Worm (Caenorhabditis elegans): ENCODE results near the gene C03H5.6.

The C03H5.6 gene

DNA sequence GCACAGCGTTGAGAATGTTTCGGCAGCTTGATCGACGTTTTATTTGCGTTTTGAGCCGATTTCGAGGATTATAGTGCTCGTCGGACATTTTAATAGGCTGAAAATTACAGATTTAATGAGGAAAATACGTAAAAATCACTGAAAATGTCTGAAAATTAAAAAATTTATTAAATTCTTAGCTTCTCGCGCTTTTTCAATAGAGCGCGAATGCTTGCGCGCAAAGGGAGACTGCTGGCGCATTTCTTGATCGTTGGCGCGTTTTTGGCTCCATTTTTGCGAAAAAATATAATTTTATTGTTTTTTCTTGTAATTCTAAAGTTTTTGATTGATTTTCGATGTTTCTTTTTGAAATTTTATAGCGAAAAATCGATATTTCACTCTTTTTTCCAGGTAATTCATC, 11.6 kb upstream of the C03H5.6 start, which contains the start of the genes dnsn-1 and C24H12.4:
Gene dnsn-1 (minus strand): TSS at position 101 of the 400 bp plus-strand sequence.
Gene C24H12.4 (plus strand): TSS at position 391 of the 400 bp plus-strand sequence.
- TF ChIP-seq elt-3 (tag; optimal IDR thresholded peaks at IDR 0.05) (no peak), ztf-11 (tag; optimal IDR thresholded peaks at IDR 0.05) (no peak), ceh-28 (tag; optimal IDR thresholded peaks at IDR 0.05) (peak; percentile 78), R02D3.7 (tag; optimal IDR thresholded peaks at IDR 0.05) (peak; percentile 82), nhr-12 (tag; optimal IDR thresholded peaks at IDR 0.05) (no peak), hmg-11 (tag; optimal IDR thresholded peaks at IDR 0.05) (peak; percentile 66), nhr-77 (tag; optimal IDR thresholded peaks at IDR 0.05) (peak; percentile 29), daf-12 (tag; optimal IDR thresholded peaks at IDR 0.05) (no peak), fkh-10 (GFP tag; optimal IDR thresholded peaks at IDR 0.05) (no peak), nhr-237 (tag; optimal IDR thresholded peaks at IDR 0.05) (no peak), unc-62 (GFP tag; optimal IDR thresholded peaks at IDR 0.05) (peak; percentile 27), tbx-2 (tag; optimal IDR thresholded peaks at IDR 0.05) (peak; percentile 79), ztf-4 (tag; optimal IDR thresholded peaks at IDR 0.05) (no peak), egl-5 (tag; optimal IDR thresholded peaks at IDR 0.05) (peak; percentile 64), ama-1 (optimal IDR thresholded peaks at IDR 0.05) (no peak), fos-1 (tag; optimal IDR thresholded peaks at IDR 0.05) (no peak), fkh-2 (tag; optimal IDR thresholded peaks at IDR 0.05) (peak; percentile 34), elt-1 (tag; optimal IDR thresholded peaks at IDR 0.05) (peak; percentile 16), aly-2 (tag; optimal IDR thresholded peaks at IDR 0.05) (no peak), ceh-82 (tag; optimal IDR thresholded peaks at IDR 0.05) (peak; percentile 30), nhr-11 (tag; optimal IDR thresholded peaks at IDR 0.05) (peak; percentile 15), pha-4 (tag; optimal IDR thresholded peaks at IDR 0.05) (peak; percentile 97), eor-1 (tag; optimal IDR thresholded peaks at IDR 0.05) (no peak), egl-27 (tag; optimal IDR thresholded peaks at IDR 0.05) (no peak), nhr-28 (tag; optimal IDR thresholded peaks at IDR 0.05) (no peak), lin-39 (tag; optimal IDR thresholded peaks at IDR 0.05) (peak; percentile 70), skn-1 (tag; optimal IDR thresholded peaks at IDR 0.05) (peak; percentile 84), ZK546.5 (tag; optimal IDR thresholded peaks at IDR 0.05) (no peak), nhr-23 (tag; optimal IDR thresholded peaks at IDR 0.05) (peak; percentile 95), nhr-67 (tag; optimal IDR thresholded peaks at IDR 0.05) (no peak), pqm-1 (tag; optimal IDR thresholded peaks at IDR 0.05) (peak; percentile 68), jun-1 (tag; optimal IDR thresholded peaks at IDR 0.05) (peak; percentile 64), zag-1 (tag; optimal IDR thresholded peaks at IDR 0.05) (peak; percentile 26), nhr-43 (tag; optimal IDR thresholded peaks at IDR 0.05; ENCODE audit: poor library complexity, severe bottlenecking) (peak; percentile 90), nhr-25 (tag; optimal IDR thresholded peaks at IDR 0.05) (peak; percentile 61), nhr-76 (tag; optimal IDR thresholded peaks at IDR 0.05) (peak; percentile 33), ceh-9 (tag; optimal IDR thresholded peaks at IDR 0.05) (no peak), unc-39 (tag; optimal IDR thresholded peaks at IDR 0.05) (no peak), sea-2 (GFP tag; optimal IDR thresholded peaks at IDR 0.05) (no peak), mml-1 (tag; optimal IDR thresholded peaks at IDR 0.05) (no peak), lsy-12 (tag; optimal IDR thresholded peaks at IDR 0.05) (peak; percentile 76), snpc-4 (tag; optimal IDR thresholded peaks at IDR 0.05) (peak; percentile 89), ceh-16 (tag; optimal IDR thresholded peaks at IDR 0.05) (peak; percentile 8), nfya-1 (tag; optimal IDR thresholded peaks at IDR 0.05; ENCODE audit: insufficient read depth) (peak; percentile 94), elt-2 (tag; optimal IDR thresholded peaks at IDR 0.05) (peak; percentile 63), lin-15B (tag; optimal IDR thresholded peaks at IDR 0.05) (peak; percentile 99), mdl-1 (tag; optimal IDR thresholded peaks at IDR 0.05) (no peak)

Measured in whole organism, L3 larva.